Fruit fly (Drosophila melanogaster) whole organism, pupa: ENCODE data around the gene Ccp84Af.

Source experiments
- CG12605 ChIP-seq: fragments of 200-800 bp; sonication (Bioruptor generic); IDR thresholded peaks from 2 replicates; pipeline ENCODE4 v1.3.6; 2022; ENCODE audit warnings: missing biosample characterization, missing genetic modification characterization
- CG13204 ChIP-seq: fragments of 200-800 bp; sonication (Bioruptor generic); optimal IDR thresholded peaks from 2 replicates; lab custom pipeline; 2018; ENCODE audit warnings: missing biosample characterization, mild to moderate bottlenecking, missing genetic modification characterization, moderate library complexity
- CG15710 ChIP-seq: fragments of 200-800 bp; sonication (Bioruptor generic); optimal IDR thresholded peaks from 2 replicates; lab custom pipeline; 2018; ENCODE audit warnings: missing biosample characterization, mild to moderate bottlenecking, missing genetic modification characterization, moderate library complexity
- CG32121 ChIP-seq: fragments of 200-800 bp; sonication (Bioruptor generic); IDR thresholded peaks from 2 replicates; pipeline ENCODE4 v1.3.6; 2022; ENCODE audit warnings: missing biosample characterization, missing genetic modification characterization
- CG8159 ChIP-seq: fragments of 200-800 bp; sonication (Bioruptor generic); optimal IDR thresholded peaks from 3 replicates; lab custom pipeline; 2018; ENCODE audit warnings: missing biosample characterization, mild to moderate bottlenecking, missing genetic modification characterization, moderate library complexity
- CG9948 ChIP-seq: fragments of 200-800 bp; sonication (Bioruptor generic); optimal IDR thresholded peaks from 2 replicates; lab custom pipeline; 2018; ENCODE audit warnings: missing biosample characterization, mild to moderate bottlenecking, missing genetic modification characterization, moderate library complexity
- EcR ChIP-seq: fragments of 200-800 bp; sonication (Bioruptor generic); optimal IDR thresholded peaks from 3 replicates; lab custom pipeline; 2019; ENCODE audit warnings: missing biosample characterization, missing genetic modification characterization, mild to moderate bottlenecking, moderate library complexity, missing genetic modification reagents
- Pif1A ChIP-seq: fragments of 200-800 bp; sonication (Bioruptor generic); optimal IDR thresholded peaks from 3 replicates; lab custom pipeline; 2016; ENCODE audit warnings: missing biosample characterization, missing genetic modification characterization
- rn ChIP-seq: fragments of 200-800 bp; sonication (Bioruptor generic); IDR thresholded peaks from 2 replicates; pipeline ENCODE4 v1.3.6; 2022; ENCODE audit warnings: missing biosample characterization, missing genetic modification characterization

dm6 chr3R:6674548-6674947 is 15.5 kb downstream of the Ccp84Af start:
- peak; percentile 59 for TF ChIP-seq CG8159 (tag; lab: Kevin White, UChicago)
- TF ChIP-seq CG13204: no peak
- no peak for TF ChIP-seq EcR
- no peak for TF ChIP-seq rn (GFP tag; lab: Robert Waterston, UW)
- TF ChIP-seq CG12605: no peak
- no peak for TF ChIP-seq CG32121 (GFP tag; lab: Robert Waterston, UW)
- TF ChIP-seq Pif1A (GFP tag; lab: Kevin White, UChicago): peak; percentile 8
- no peak for TF ChIP-seq CG15710
- no peak for TF ChIP-seq CG9948 (tag; lab: Kevin White, UChicago)
